Worm (Caenorhabditis elegans) whole organism, mixed stage, embryonic: ENCODE data around the gene srj-6.

ENCODE experiments used
- M03D4.4 ChIP-seq: sonication (generic microtip); optimal IDR thresholded peaks from 2 replicates; lab custom pipeline; 2017; ENCODE audit warnings: mild to moderate bottlenecking, missing genetic modification characterization, missing compliant biosample characterization
- cnd-1 ChIP-seq: fragments of 200-800 bp; sonication (Bioruptor generic); optimal IDR thresholded peaks from 2 replicates; lab custom pipeline; 2018; ENCODE audit warnings: mild to moderate bottlenecking, missing genetic modification characterization, missing compliant biosample characterization
- drap-1 ChIP-seq: fragments of 200-800 bp; sonication (Bioruptor generic); optimal IDR thresholded peaks from 3 replicates; lab custom pipeline; 2018; ENCODE audit warnings: mild to moderate bottlenecking, missing genetic modification characterization, missing compliant biosample characterization
- elt-1 ChIP-seq: sonication (generic microtip); optimal IDR thresholded peaks from 2 replicates; lab custom pipeline; 2017; ENCODE audit warnings: missing genetic modification characterization, mild to moderate bottlenecking, missing compliant biosample characterization, antibody characterized with exemption, moderate library complexity, borderline replicate concordance; ENCODE audit not compliant: insufficient read depth
- ham-2 ChIP-seq: fragments of 200-800 bp; sonication (Bioruptor generic); optimal IDR thresholded peaks from 2 replicates; lab custom pipeline; 2018; ENCODE audit warnings: mild to moderate bottlenecking, missing genetic modification characterization, missing compliant biosample characterization
- lin-13 ChIP-seq: fragments of 150-350 bp; optimal IDR thresholded peaks from 2 replicates; lab custom pipeline; 2014; ENCODE audit warnings: missing biosample characterization, missing genetic modification characterization
- nhr-2 ChIP-seq: fragments of 150-350 bp; optimal IDR thresholded peaks from 2 replicates; lab custom pipeline; 2014; ENCODE audit warnings: missing biosample characterization, missing genetic modification characterization
- nhr-76 ChIP-seq: sonication (generic microtip); optimal IDR thresholded peaks from 2 replicates; lab custom pipeline; 2017; ENCODE audit warnings: missing biosample characterization, missing genetic modification characterization
- pha-4 ChIP-seq: fragments of 150-350 bp; optimal IDR thresholded peaks from 2 replicates; lab custom pipeline; 2018; ENCODE audit warnings: missing biosample characterization, missing genetic modification reagents, missing genetic modification characterization
- sem-2 ChIP-seq: fragments of 200-800 bp; sonication (Bioruptor generic); optimal IDR thresholded peaks from 2 replicates; lab custom pipeline; 2018; ENCODE audit warnings: mild to moderate bottlenecking, missing genetic modification characterization, missing compliant biosample characterization
- unc-39 ChIP-seq: fragments of 150-350 bp; optimal IDR thresholded peaks from 2 replicates; lab custom pipeline; 2014; ENCODE audit warnings: missing biosample characterization, missing genetic modification characterization
- unc-62 ChIP-seq: fragments of 150-350 bp; optimal IDR thresholded peaks from 2 replicates; lab custom pipeline; 2014; ENCODE audit warnings: missing biosample characterization, missing genetic modification reagents, missing genetic modification characterization
- zip-8 ChIP-seq: fragments of 150-350 bp; optimal IDR thresholded peaks from 2 replicates; lab custom pipeline; 2014; ENCODE audit warnings: missing biosample characterization, missing genetic modification characterization
- ztf-11 ChIP-seq: fragments of 150-350 bp; optimal IDR thresholded peaks from 2 replicates; lab custom pipeline; 2014; ENCODE audit warnings: missing biosample characterization, missing genetic modification characterization

- TF ChIP-seq elt-1 (tag; lab: Kevin White, UChicago), result no peak
- TF ChIP-seq lin-13 (tag; lab: Kevin White, UChicago), result no peak
- no peak for TF ChIP-seq nhr-76
- TF ChIP-seq ham-2 (GFP tag; lab: Kevin White, UChicago), result no peak
- TF ChIP-seq cnd-1 (tag; lab: Kevin White, UChicago), result no peak
- no peak for TF ChIP-seq drap-1
- no peak for TF ChIP-seq zip-8
- TF ChIP-seq sem-2 (GFP tag; lab: Kevin White, UChicago), result no peak
- TF ChIP-seq unc-39 (tag; lab: Kevin White, UChicago), result no peak
- no peak for TF ChIP-seq unc-62
- TF ChIP-seq ztf-11 (tag; lab: Kevin White, UChicago), result no peak
- no peak for TF ChIP-seq nhr-2
- TF ChIP-seq M03D4.4 (tag; lab: Kevin White, UChicago), result no peak
- no peak for TF ChIP-seq pha-4 (tag; lab: Kevin White, UChicago)
Measured at ce11 chrV:617917-618316, 36.4 kb downstream of the srj-6 start.
